Fruit fly (Drosophila melanogaster) whole organism, wandering third instar larva: ENCODE measurements around the gene CG15429.

Source experiments
- Mio ChIP-seq: sonication (Bioruptor generic); optimal IDR thresholded peaks from 2 replicates; lab custom pipeline; 2016; ENCODE audit warnings: missing biosample characterization, missing genetic modification characterization
- dsf ChIP-seq: sonication (Bioruptor generic); optimal IDR thresholded peaks from 2 replicates; lab custom pipeline; 2016; ENCODE audit warnings: missing biosample characterization, missing genetic modification characterization, borderline replicate concordance
- ey ChIP-seq: fragments of 200-800 bp; sonication (Bioruptor generic); optimal IDR thresholded peaks from 2 replicates; lab custom pipeline; 2016; ENCODE audit warnings: missing biosample characterization, missing genetic modification characterization
- h ChIP-seq: fragments of 200-800 bp; sonication (Bioruptor generic); optimal IDR thresholded peaks from 3 replicates; lab custom pipeline; 2016; ENCODE audit warnings: missing biosample characterization, mild to moderate bottlenecking, missing genetic modification characterization
- rgr ChIP-seq: fragments of 200-800 bp; sonication (Bioruptor generic); optimal IDR thresholded peaks from 3 replicates; lab custom pipeline; 2016; ENCODE audit warnings: missing biosample characterization, mild to moderate bottlenecking, missing genetic modification characterization

dm6 chr2L:4363707-4364270 lies 11.0 kb downstream of the CG15429 start:
- TF ChIP-seq Mio (GFP tag; lab: Kevin White, UChicago) (no peak), dsf (GFP tag; lab: Kevin White, UChicago) (no peak), ey (GFP tag; lab: Kevin White, UChicago) (no peak), rgr (GFP tag; lab: Kevin White, UChicago) (no peak), h (GFP tag; lab: Kevin White, UChicago) (no peak)
